Worm (Caenorhabditis elegans) whole organism, L1 larva: ENCODE measurements around the gene knl-1.

Source experiments
- C04F5.9 ChIP-seq: sonication (generic microtip); optimal IDR thresholded peaks from 2 replicates; lab custom pipeline; 2016; ENCODE audit warnings: missing genetic modification characterization, missing compliant biosample characterization
- sox-4 ChIP-seq: sonication (generic microtip); optimal IDR thresholded peaks from 2 replicates; lab custom pipeline; 2016; ENCODE audit warnings: missing genetic modification characterization, missing compliant biosample characterization

- TF ChIP-seq C04F5.9 (tag; lab: Kevin White, UChicago) (no peak), sox-4 (tag; lab: Kevin White, UChicago) (no peak)
Observed at ce11 chrIII:8235880-8236279, 14.6 kb upstream of the knl-1 start, which contains the start of gene C02F5.5.
